Worm (Caenorhabditis elegans) whole organism, midembryonic: ENCODE measurements around the gene ajm-1.

ENCODE experiments used
- T22C8.4 ChIP-seq: fragments of 200-800 bp; sonication (Bioruptor generic); IDR thresholded peaks from 2 replicates; pipeline ENCODE4 v1.3.6; 2022; ENCODE audit warnings: missing genetic modification characterization, missing compliant biosample characterization
- cog-1 ChIP-seq: sonication (generic microtip); optimal IDR thresholded peaks from 2 replicates; lab custom pipeline; 2016; ENCODE audit warnings: missing genetic modification characterization, missing compliant biosample characterization
- flt-1 ChIP-seq: fragments of 200-800 bp; sonication (Bioruptor generic); IDR thresholded peaks from 2 replicates; pipeline ENCODE4 v1.3.6; 2022; ENCODE audit warnings: missing genetic modification characterization, missing compliant biosample characterization
- klf-2 ChIP-seq: fragments of 200-800 bp; sonication (Bioruptor generic); conservative IDR thresholded peaks from 2 replicates; pipeline ENCODE4 v1.3.6; 2022; ENCODE audit warnings: missing genetic modification reagents, missing genetic modification characterization, missing compliant biosample characterization
- med-1 ChIP-seq: sonication (generic microtip); optimal IDR thresholded peaks from 2 replicates; lab custom pipeline; 2017; ENCODE audit warnings: missing genetic modification characterization, mild to moderate bottlenecking, missing compliant biosample characterization, antibody characterized with exemption, missing genetic modification reagents; ENCODE audit not compliant: insufficient read depth
- ref-1 ChIP-seq: fragments of 200-800 bp; sonication (Bioruptor generic); conservative IDR thresholded peaks from 2 replicates; pipeline ENCODE4 v1.3.6; 2022; ENCODE audit warnings: missing genetic modification reagents, missing genetic modification characterization, missing compliant biosample characterization
- tab-1 ChIP-seq: fragments of 200-800 bp; sonication (Bioruptor generic); IDR thresholded peaks from 2 replicates; pipeline ENCODE4 v1.3.6; 2022; ENCODE audit warnings: missing genetic modification characterization, missing compliant biosample characterization
- ztf-23 ChIP-seq: fragments of 200-800 bp; sonication (Bioruptor generic); IDR thresholded peaks from 2 replicates; pipeline ENCODE4 v1.3.6; 2022; ENCODE audit warnings: missing genetic modification reagents, missing genetic modification characterization, missing compliant biosample characterization
- ztf-29 ChIP-seq: fragments of 200-800 bp; sonication (Bioruptor generic); IDR thresholded peaks from 2 replicates; pipeline ENCODE4 v1.3.6; 2022; ENCODE audit warnings: missing genetic modification reagents, missing genetic modification characterization, missing compliant biosample characterization

ce11 chrX:9035142-9035541 is 47.6 kb upstream of the ajm-1 start:
- TF ChIP-seq tab-1 (GFP tag; lab: Robert Waterston, UW) (no peak), flt-1 (GFP tag; lab: Robert Waterston, UW) (no peak), med-1 (GFP tag; lab: Kevin White, UChicago) (no peak), T22C8.4 (GFP tag; lab: Robert Waterston, UW) (no peak), ref-1 (GFP tag; lab: Robert Waterston, UW) (no peak), klf-2 (no peak), ztf-23 (GFP tag; lab: Robert Waterston, UW) (no peak), cog-1 (no peak), ztf-29 (GFP tag; lab: Robert Waterston, UW) (no peak)
